Worm (Caenorhabditis elegans): Measurements from ENCODE around the gene sel-5.

DNA sequence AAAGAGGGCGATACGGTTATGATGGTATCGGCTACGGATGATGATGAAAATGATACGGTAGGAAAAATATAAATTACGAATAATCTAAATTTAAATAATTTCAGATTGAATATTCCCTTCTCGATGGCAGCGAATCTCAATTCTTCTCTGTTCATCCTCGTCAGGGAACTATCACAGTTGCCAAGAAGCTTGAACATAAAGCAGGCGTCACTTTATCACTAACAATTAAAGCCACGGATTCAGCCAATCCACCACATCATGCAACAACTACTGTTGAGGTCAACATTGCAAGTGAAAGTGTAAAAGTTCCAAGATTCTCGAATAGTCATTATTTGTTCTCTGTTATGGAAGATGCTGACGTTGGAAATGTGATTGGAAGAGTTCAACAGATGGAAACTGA is 47.3 kb downstream of the sel-5 start:
- no peak for TF ChIP-seq lin-40 (tag; optimal IDR thresholded peaks at IDR 0.05)
- no peak for TF ChIP-seq F33H1.4 (GFP tag; IDR thresholded peaks at IDR 0.05)
- no peak for TF ChIP-seq unc-62 (GFP tag; optimal IDR thresholded peaks at IDR 0.05)
- TF ChIP-seq ceh-27 (GFP tag; optimal IDR thresholded peaks at IDR 0.05), result no peak
- TF ChIP-seq pha-4 (tag; optimal IDR thresholded peaks at IDR 0.05), result no peak
- TF ChIP-seq F22D6.2 (tag; optimal IDR thresholded peaks at IDR 0.05), result no peak

Measured in whole organism, young adult.